Fruit fly (Drosophila melanogaster) whole organism, embryonic: ENCODE results near the gene Srp14.

Experiments
- Bgb ChIP-seq: fragments of 200-800 bp; sonication (Bioruptor generic); IDR thresholded peaks from 2 replicates; pipeline ENCODE4 v1.3.6; 2022; ENCODE audit warnings: missing biosample characterization, missing genetic modification characterization; ENCODE audit not compliant: partially characterized antibody
- CG12299 ChIP-seq: fragments of 200-800 bp; sonication (Bioruptor generic); optimal IDR thresholded peaks from 2 replicates; lab custom pipeline; 2018; ENCODE audit warnings: missing biosample characterization, mild to moderate bottlenecking, missing genetic modification characterization
- CG1233 ChIP-seq: fragments of 200-800 bp; sonication (Bioruptor generic); optimal IDR thresholded peaks from 4 replicates; lab custom pipeline; 2018; ENCODE audit warnings: missing biosample characterization, mild to moderate bottlenecking, missing genetic modification characterization
- CG13287 ChIP-seq: fragments of 200-800 bp; sonication (Bioruptor generic); IDR thresholded peaks from 2 replicates; pipeline ENCODE4 v1.3.6; 2022; ENCODE audit warnings: missing biosample characterization, missing genetic modification characterization; ENCODE audit not compliant: partially characterized antibody
- CG13894 ChIP-seq: fragments of 200-800 bp; sonication (Bioruptor generic); optimal IDR thresholded peaks from 3 replicates; lab custom pipeline; 2018; ENCODE audit warnings: missing biosample characterization, mild to moderate bottlenecking, missing genetic modification characterization, moderate library complexity
- CG1529 ChIP-seq: fragments of 200-800 bp; sonication (Bioruptor generic); optimal IDR thresholded peaks from 3 replicates; lab custom pipeline; 2018; ENCODE audit warnings: missing biosample characterization, missing genetic modification characterization
- CG15514 ChIP-seq: fragments of 200-800 bp; sonication (Bioruptor generic); optimal IDR thresholded peaks from 3 replicates; lab custom pipeline; 2017; ENCODE audit warnings: missing biosample characterization, missing genetic modification characterization, mild to moderate bottlenecking, moderate library complexity, missing genetic modification reagents
- CG15601 ChIP-seq: fragments of 200-800 bp; sonication (Bioruptor generic); optimal IDR thresholded peaks from 3 replicates; lab custom pipeline; 2019; ENCODE audit warnings: missing biosample characterization, mild to moderate bottlenecking, missing genetic modification characterization, moderate library complexity
- CG17802 ChIP-seq: fragments of 200-800 bp; sonication (Bioruptor generic); optimal IDR thresholded peaks from 2 replicates; lab custom pipeline; 2018; ENCODE audit warnings: missing biosample characterization, mild to moderate bottlenecking, missing genetic modification characterization, moderate library complexity
- CG18262 ChIP-seq: fragments of 200-800 bp; optimal IDR thresholded peaks from 3 replicates; lab custom pipeline; 2019; ENCODE audit warnings: missing biosample characterization, mild to moderate bottlenecking, missing genetic modification characterization, moderate library complexity
- CG2678 ChIP-seq: fragments of 200-800 bp; sonication (Bioruptor generic); optimal IDR thresholded peaks from 3 replicates; lab custom pipeline; 2019; ENCODE audit warnings: missing biosample characterization, mild to moderate bottlenecking, missing genetic modification characterization, moderate library complexity
- CG2875 ChIP-seq: fragments of 200-800 bp; sonication (Bioruptor generic); optimal IDR thresholded peaks from 2 replicates; lab custom pipeline; 2017; ENCODE audit warnings: missing biosample characterization, mild to moderate bottlenecking, missing genetic modification characterization, missing genetic modification reagents
- CG34224 ChIP-seq: fragments of 200-800 bp; sonication (Bioruptor generic); IDR thresholded peaks from 3 replicates; pipeline ENCODE4 v1.3.6; 2022; ENCODE audit warnings: missing biosample characterization, missing genetic modification characterization; ENCODE audit not compliant: partially characterized antibody
- CG3995 ChIP-seq: fragments of 200-800 bp; sonication (Bioruptor generic); optimal IDR thresholded peaks from 3 replicates; lab custom pipeline; 2016; ENCODE audit warnings: missing biosample characterization, missing genetic modification characterization
- CG4328 ChIP-seq: fragments of 200-800 bp; sonication (Bioruptor generic); optimal IDR thresholded peaks from 3 replicates; lab custom pipeline; 2017; ENCODE audit warnings: missing biosample characterization, missing genetic modification reagents, missing genetic modification characterization
- CG4360 ChIP-seq: fragments of 200-800 bp; sonication (Bioruptor generic); IDR thresholded peaks from 2 replicates; pipeline ENCODE4 v1.3.6; 2022; ENCODE audit warnings: missing biosample characterization, missing genetic modification characterization
- CG6813 ChIP-seq: fragments of 200-800 bp; sonication (Bioruptor generic); optimal IDR thresholded peaks from 2 replicates; lab custom pipeline; 2017; ENCODE audit warnings: missing biosample characterization, missing genetic modification characterization, mild to moderate bottlenecking, moderate library complexity, missing genetic modification reagents
- CG7987 ChIP-seq: fragments of 200-800 bp; sonication (Bioruptor generic); optimal IDR thresholded peaks from 2 replicates; lab custom pipeline; 2018; ENCODE audit warnings: missing biosample characterization, mild to moderate bottlenecking, missing genetic modification characterization, moderate library complexity
- CG9727 ChIP-seq: fragments of 200-800 bp; sonication (Bioruptor generic); optimal IDR thresholded peaks from 3 replicates; lab custom pipeline; 2017; ENCODE audit warnings: missing biosample characterization, mild to moderate bottlenecking, missing genetic modification characterization
- CrebB ChIP-seq: fragments of 200-800 bp; sonication (Bioruptor generic); optimal IDR thresholded peaks from 3 replicates; lab custom pipeline; 2018; ENCODE audit warnings: missing biosample characterization, mild to moderate bottlenecking, missing genetic modification characterization
- Dek ChIP-seq: fragments of 200-800 bp; sonication (Bioruptor generic); optimal IDR thresholded peaks from 3 replicates; lab custom pipeline; 2019; ENCODE audit warnings: missing biosample characterization, mild to moderate bottlenecking, missing genetic modification characterization, moderate library complexity
- Dfd ChIP-seq, 2 experiments: fragments of >200 bp; optimal IDR thresholded peaks; 2 replicates each; lab custom pipeline; 2017; ENCODE audit warnings: missing biosample characterization in 2 of 2, missing genetic modification characterization in 2 of 2
- Dll ChIP-seq: fragments of 200-800 bp; sonication (Bioruptor generic); IDR thresholded peaks from 4 replicates; pipeline ENCODE4 v1.3.6; 2022; ENCODE audit warnings: missing biosample characterization, missing genetic modification characterization; ENCODE audit not compliant: partially characterized antibody
- ERR ChIP-seq: fragments of 200-800 bp; sonication (Bioruptor generic); optimal IDR thresholded peaks from 2 replicates; lab custom pipeline; 2016; ENCODE audit warnings: missing biosample characterization, missing genetic modification characterization
- HLHmδ ChIP-seq: fragments of 200-800 bp; sonication (Bioruptor generic); optimal IDR thresholded peaks from 2 replicates; lab custom pipeline; 2018; ENCODE audit warnings: missing biosample characterization, mild to moderate bottlenecking, missing genetic modification characterization, moderate library complexity
- Lpt ChIP-seq: fragments of >200 bp; optimal IDR thresholded peaks from 2 replicates; lab custom pipeline; 2018; ENCODE audit warnings: missing biosample characterization, missing genetic modification characterization
- NfI ChIP-seq: fragments of 200-800 bp; sonication (Bioruptor generic); optimal IDR thresholded peaks from 3 replicates; lab custom pipeline; 2018; ENCODE audit warnings: missing biosample characterization, mild to moderate bottlenecking, missing genetic modification characterization, moderate library complexity
- Stat92E ChIP-seq, 3 experiments: fragments of >200 bp in 2 of 3; fragments of 200-800 bp in 1 of 3; sonication (Bioruptor generic) in 1 of 3; optimal IDR thresholded peaks; 2 replicates each; lab custom pipeline; 2017 to 2019; ENCODE audit warnings: missing biosample characterization in 3 of 3, missing genetic modification characterization in 3 of 3, mild to moderate bottlenecking in 1 of 3, moderate library complexity in 1 of 3
- Trl ChIP-seq, 3 experiments: fragments of >200 bp in 2 of 3; fragments of 200-800 bp in 1 of 3; sonication (Bioruptor generic) in 1 of 3; optimal IDR thresholded peaks; 2 replicates in 1 of 3; 3 replicates in 2 of 3; lab custom pipeline; 2016 to 2017; ENCODE audit warnings: missing biosample characterization in 1 of 3, missing genetic modification characterization in 1 of 3
- ash1 ChIP-seq: fragments of 200-800 bp; sonication (Bioruptor generic); optimal IDR thresholded peaks from 2 replicates; lab custom pipeline; 2018; ENCODE audit warnings: missing biosample characterization, mild to moderate bottlenecking, missing genetic modification characterization
- bab2 ChIP-seq: fragments of 200-800 bp; sonication (Bioruptor generic); optimal IDR thresholded peaks from 2 replicates; lab custom pipeline; 2016; ENCODE audit warnings: missing biosample characterization, missing genetic modification characterization
- caup ChIP-seq: fragments of 200-800 bp; sonication (Bioruptor generic); optimal IDR thresholded peaks from 3 replicates; lab custom pipeline; 2017; ENCODE audit warnings: missing biosample characterization, mild to moderate bottlenecking, missing genetic modification characterization, moderate library complexity; ENCODE audit not compliant: severe bottlenecking
- crp ChIP-seq, 2 experiments: fragments of 200-800 bp; sonication (Bioruptor generic); optimal IDR thresholded peaks; 2 replicates in 1 of 2; 3 replicates in 1 of 2; lab custom pipeline; 2017; ENCODE audit warnings: missing biosample characterization in 2 of 2, missing genetic modification characterization in 2 of 2, mild to moderate bottlenecking in 1 of 2, moderate library complexity in 1 of 2
- cwo ChIP-seq: fragments of 200-800 bp; sonication (Bioruptor generic); optimal IDR thresholded peaks from 3 replicates; lab custom pipeline; 2017; ENCODE audit warnings: missing biosample characterization, missing genetic modification characterization, mild to moderate bottlenecking, moderate library complexity, missing genetic modification reagents
- grn ChIP-seq: fragments of 200-800 bp; sonication (Bioruptor generic); optimal IDR thresholded peaks from 3 replicates; lab custom pipeline; 2017; ENCODE audit warnings: missing biosample characterization, missing genetic modification characterization
- insv ChIP-seq, 2 experiments: fragments of 200-800 bp; sonication (Bioruptor generic); optimal IDR thresholded peaks; 3 replicates each; lab custom pipeline; 2016 to 2018; ENCODE audit warnings: missing biosample characterization in 2 of 2, missing genetic modification characterization in 2 of 2
- ken ChIP-seq: fragments of 200-800 bp; sonication (Bioruptor generic); IDR thresholded peaks from 3 replicates; pipeline ENCODE4 v1.3.6; 2022; ENCODE audit warnings: missing biosample characterization, missing genetic modification characterization
- lmd ChIP-seq: fragments of 200-800 bp; sonication (Bioruptor generic); IDR thresholded peaks from 2 replicates; pipeline ENCODE4 v1.3.6; 2022; ENCODE audit warnings: missing biosample characterization, missing genetic modification characterization
- nmo ChIP-seq: fragments of 200-800 bp; sonication (Bioruptor generic); optimal IDR thresholded peaks from 2 replicates; lab custom pipeline; 2018; ENCODE audit warnings: missing biosample characterization, mild to moderate bottlenecking, missing genetic modification characterization, moderate library complexity
- odd ChIP-seq: fragments of 200-800 bp; sonication (Bioruptor generic); optimal IDR thresholded peaks from 2 replicates; lab custom pipeline; 2017; ENCODE audit warnings: missing biosample characterization, mild to moderate bottlenecking, missing genetic modification characterization
- pros ChIP-seq: fragments of 200-800 bp; sonication (Bioruptor generic); optimal IDR thresholded peaks from 3 replicates; lab custom pipeline; 2019; ENCODE audit warnings: missing biosample characterization, mild to moderate bottlenecking, missing genetic modification characterization, moderate library complexity
- salm ChIP-seq: fragments of 200-800 bp; sonication (Bioruptor generic); optimal IDR thresholded peaks from 2 replicates; lab custom pipeline; 2018; ENCODE audit warnings: missing biosample characterization, mild to moderate bottlenecking, missing genetic modification characterization
- sim ChIP-seq: fragments of 200-800 bp; sonication (Bioruptor generic); IDR thresholded peaks from 2 replicates; pipeline ENCODE4 v1.3.6; 2022; ENCODE audit warnings: missing biosample characterization, missing genetic modification characterization
- stc ChIP-seq: fragments of 200-800 bp; sonication (Bioruptor generic); IDR thresholded peaks from 2 replicates; pipeline ENCODE4 v1.3.6; 2022; ENCODE audit warnings: missing biosample characterization, missing genetic modification characterization
- trem ChIP-seq: fragments of 200-800 bp; optimal IDR thresholded peaks from 3 replicates; lab custom pipeline; 2019; ENCODE audit warnings: missing biosample characterization, mild to moderate bottlenecking, missing genetic modification characterization, moderate library complexity
- unpg ChIP-seq: fragments of 200-800 bp; sonication (Bioruptor generic); optimal IDR thresholded peaks from 3 replicates; lab custom pipeline; 2018; ENCODE audit warnings: missing biosample characterization, mild to moderate bottlenecking, missing genetic modification characterization, moderate library complexity
- wek ChIP-seq: fragments of 200-800 bp; sonication (Bioruptor generic); optimal IDR thresholded peaks from 3 replicates; lab custom pipeline; 2018; ENCODE audit warnings: missing biosample characterization, mild to moderate bottlenecking, missing genetic modification characterization, moderate library complexity

Srp14 gene

DNA sequence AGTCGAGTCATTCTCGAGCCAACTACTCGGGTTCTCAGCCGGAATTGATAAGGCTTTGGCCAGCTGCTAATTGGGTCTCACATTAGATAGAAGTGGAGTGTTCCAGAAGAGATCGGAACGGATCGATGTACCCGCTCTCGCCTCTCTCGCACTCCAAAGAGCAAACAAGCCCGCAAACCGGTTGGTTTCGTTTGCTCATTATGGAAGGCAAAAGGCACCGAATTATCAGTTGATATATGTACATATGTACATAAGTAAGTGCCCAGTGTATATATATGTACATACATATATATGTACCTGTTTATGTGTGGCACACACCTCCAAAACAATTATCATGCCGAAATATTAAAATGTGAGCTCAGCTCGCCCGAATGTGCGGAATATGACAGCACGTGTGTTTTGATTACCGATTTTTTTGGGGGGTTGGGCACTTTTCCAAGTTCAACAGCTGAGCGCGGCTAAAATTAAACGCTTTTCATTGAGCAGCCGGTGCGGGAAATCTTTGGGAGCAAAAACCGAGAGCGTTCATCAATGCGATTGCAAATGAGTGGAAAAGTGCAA lies 24.1 kb upstream of the Srp14 start (continued):
- TF ChIP-seq CG17802 (tag; lab: Kevin White, UChicago) (no peak), caup (peak; percentile 43), ash1 (GFP tag; lab: Kevin White, UChicago) (peak; percentile 1), Dfd (GFP tag; optimal IDR thresholded peaks at IDR 0.05; lab: Kevin White, UChicago) (no peak), odd (GFP tag; lab: Kevin White, UChicago) (peak; percentile 53), CG4328 (peak; percentile 90), wek (GFP tag; lab: Kevin White, UChicago) (peak; percentile 91), bab2 (GFP tag; lab: Kevin White, UChicago) (no peak), CrebB (tag; lab: Kevin White, UChicago) (peak; percentile 60), CG2875 (GFP tag; lab: Kevin White, UChicago) (peak; percentile 5), grn (GFP tag; lab: Kevin White, UChicago) (peak; percentile 16), trem (tag; lab: Kevin White, UChicago) (no peak), Dll (GFP tag; lab: Robert Waterston, UW) (peak; percentile 33; the same call in 1 of the 4 replicates), CG15514 (no peak), HLHmδ (GFP tag; lab: Kevin White, UChicago) (peak; percentile 89), CG1529 (no peak), Stat92E (GFP tag; optimal IDR thresholded peaks at IDR 0.05; lab: Kevin White, UChicago) (peak in 1 of 3 experiments; percentile 37), ERR (no peak), lmd (GFP tag; lab: Robert Waterston, UW) (no peak), ken (GFP tag; lab: Robert Waterston, UW) (0 out of 3 replicates have a peak, but pooled peaks have one; percentile 57), NfI (no peak), Trl (optimal IDR thresholded peaks at IDR 0.05; lab: Kevin White, UChicago) (peak; percentile 65 to 76), Trl (GFP tag; optimal IDR thresholded peaks at IDR 0.05; lab: Kevin White, UChicago) (no peak), Dek (tag; lab: Kevin White, UChicago) (no peak), insv (GFP tag; optimal IDR thresholded peaks at IDR 0.05; lab: Kevin White, UChicago) (peak in 1 of 2 experiments; percentile 35), CG3995 (no peak), CG34224 (GFP tag; lab: Robert Waterston, UW) (peak; percentile 61; the same call in 2 of the 3 replicates), Bgb (no peak), salm (tag; lab: Kevin White, UChicago) (peak; percentile 43), CG13287 (0 out of 2 replicates have a peak, but pooled peaks have one; percentile 12), CG1233 (GFP tag; lab: Kevin White, UChicago) (peak; percentile 82), cwo (GFP tag; lab: Kevin White, UChicago) (peak; percentile 96), nmo (GFP tag; lab: Kevin White, UChicago) (no peak), CG6813 (peak; percentile 51), sim (GFP tag; lab: Robert Waterston, UW) (0 out of 2 replicates have a peak, but pooled peaks have one; percentile 24), CG13894 (tag; lab: Kevin White, UChicago) (peak; percentile 73), CG9727 (no peak), CG2678 (peak; percentile 10), CG12299 (tag; lab: Kevin White, UChicago) (peak; percentile 73), Lpt (GFP tag; lab: Kevin White, UChicago) (no peak), CG7987 (GFP tag; lab: Kevin White, UChicago) (no peak), CG4360 (peak; percentile 7; the same call in 1 of the 2 replicates), stc (GFP tag; lab: Robert Waterston, UW) (0 out of 2 replicates have a peak, but pooled peaks have one; percentile 8), crp (GFP tag; optimal IDR thresholded peaks at IDR 0.05; lab: Kevin White, UChicago) (no peak), pros (GFP tag; lab: Kevin White, UChicago) (peak; percentile 50), CG18262 (tag; lab: Kevin White, UChicago) (no peak), CG15601 (tag; lab: Kevin White, UChicago) (peak; percentile 65), unpg (GFP tag; lab: Kevin White, UChicago) (peak; percentile 17)
